Fruit fly (Drosophila melanogaster) whole organism, prepupa: ENCODE results near the gene CG2767.

Source experiments
- CG15336 ChIP-seq: fragments of 200-800 bp; sonication (Bioruptor generic); IDR thresholded peaks from 2 replicates; pipeline ENCODE4 v1.3.6; 2022; ENCODE audit warnings: missing biosample characterization, missing genetic modification characterization
- CG1621 ChIP-seq: fragments of 200-800 bp; sonication (Bioruptor generic); optimal IDR thresholded peaks from 3 replicates; lab custom pipeline; 2018; ENCODE audit warnings: missing biosample characterization, mild to moderate bottlenecking, missing genetic modification characterization
- CG16779 ChIP-seq: fragments of 200-800 bp; sonication (Bioruptor generic); optimal IDR thresholded peaks from 3 replicates; lab custom pipeline; 2017; ENCODE audit warnings: missing biosample characterization, mild to moderate bottlenecking, missing genetic modification characterization
- CG8319 ChIP-seq: fragments of 200-800 bp; sonication (Bioruptor generic); optimal IDR thresholded peaks from 3 replicates; lab custom pipeline; 2016; ENCODE audit warnings: missing biosample characterization, missing genetic modification characterization
- Eip93F ChIP-seq: fragments of 200-800 bp; sonication (Bioruptor generic); optimal IDR thresholded peaks from 2 replicates; lab custom pipeline; 2016; ENCODE audit warnings: missing biosample characterization, mild to moderate bottlenecking, missing genetic modification characterization
- Ets96B ChIP-seq: fragments of 200-800 bp; optimal IDR thresholded peaks from 2 replicates; lab custom pipeline; 2019; ENCODE audit warnings: missing biosample characterization, mild to moderate bottlenecking, missing genetic modification characterization, moderate library complexity
- Lpt ChIP-seq: fragments of 200-800 bp; sonication (Bioruptor generic); optimal IDR thresholded peaks from 3 replicates; lab custom pipeline; 2016; ENCODE audit warnings: missing biosample characterization, missing genetic modification characterization
- OdsH ChIP-seq: fragments of 200-800 bp; sonication (Bioruptor generic); optimal IDR thresholded peaks from 3 replicates; lab custom pipeline; 2016; ENCODE audit warnings: missing biosample characterization, missing genetic modification characterization
- eg ChIP-seq: fragments of 200-800 bp; sonication (Bioruptor generic); IDR thresholded peaks from 3 replicates; pipeline ENCODE4 v1.3.6; 2022; ENCODE audit warnings: missing biosample characterization, missing genetic modification characterization

dm6 chr3R:7994629-7995028 is 13.3 kb downstream of the CG2767 start:
- TF ChIP-seq CG8319 (no peak), Lpt (GFP tag; lab: Kevin White, UChicago) (no peak), CG15336 (GFP tag; lab: Robert Waterston, UW) (no peak), OdsH (no peak), Ets96B (no peak), Eip93F (no peak), CG1621 (no peak), eg (no peak), CG16779 (tag; lab: Kevin White, UChicago) (no peak)
